Fruit fly (Drosophila melanogaster): Measurements from ENCODE around the gene CG10621.

The CG10621 gene

dm6 chr2L:18944175-18945012, 9.8 kb downstream of the CG10621 start (continued):
- TF ChIP-seq dac (GFP tag; optimal IDR thresholded peaks at IDR 0.05): no peak
- TF ChIP-seq CG15336 (GFP tag; IDR thresholded peaks at IDR 0.05): no peak
- no peak for TF ChIP-seq Blimp-1 (GFP tag; optimal IDR thresholded peaks at IDR 0.05)
- peak; percentile 66 for TF ChIP-seq Eip93F (GFP tag; optimal IDR thresholded peaks at IDR 0.05)

dm6 chr2L:18943797-18944174, 10.4 kb downstream of the CG10621 start, which contains the start of gene ssp3:
ssp3 (minus strand) TSS chr2L:18943960.
- peak; percentile 95 for TF ChIP-seq achi (GFP tag; optimal IDR thresholded peaks at IDR 0.05)
- no peak for TF ChIP-seq Eip93F (GFP tag; optimal IDR thresholded peaks at IDR 0.05)
- peak; percentile 25 for TF ChIP-seq Eip78C (GFP tag)
- no peak for TF ChIP-seq CG6808 (GFP tag; optimal IDR thresholded peaks at IDR 0.05)
- TF ChIP-seq vri (GFP tag; optimal IDR thresholded peaks at IDR 0.05): peak; percentile 82
- peak; percentile 18 for TF ChIP-seq Sox14 (GFP tag; optimal IDR thresholded peaks at IDR 0.05)

dm6 chr2L:18943309-18943708, 10.9 kb downstream of the CG10621 start:
- TF ChIP-seq CG6854 (GFP tag; optimal IDR thresholded peaks at IDR 0.05): peak; percentile 38
- TF ChIP-seq Eip78C (GFP tag): peak; percentile 42
- TF ChIP-seq Gug (GFP tag; IDR thresholded peaks at IDR 0.05): no peak
- no peak for TF ChIP-seq acj6 (GFP tag; optimal IDR thresholded peaks at IDR 0.05)
- peak; percentile 68 to 69 for TF ChIP-seq ss (GFP tag; optimal IDR thresholded peaks at IDR 0.05)
- TF ChIP-seq dsx (GFP tag; optimal IDR thresholded peaks at IDR 0.05; ENCODE audit: poor library complexity, severe bottlenecking): peak; percentile 46
- TF ChIP-seq CG6808 (GFP tag; optimal IDR thresholded peaks at IDR 0.05): peak; percentile 43
- TF ChIP-seq CG1621 (tag; optimal IDR thresholded peaks at IDR 0.05): no peak

- TF ChIP-seq Ets96B (tag; optimal IDR thresholded peaks at IDR 0.05): no peak
- peak; percentile 8 for TF ChIP-seq esn (GFP tag; optimal IDR thresholded peaks at IDR 0.05)
- TF ChIP-seq Lpt (GFP tag; optimal IDR thresholded peaks at IDR 0.05): no peak
- TF ChIP-seq CG6163 (GFP tag; IDR thresholded peaks at IDR 0.05): peak; percentile 49; the same call in 1 of the 3 replicates
- TF ChIP-seq CG1621 (tag; optimal IDR thresholded peaks at IDR 0.05): peak; percentile 99
These were observed 18.2 kb downstream of the CG10621 start for dm6 chr2L:18936056-18936455.

- TF ChIP-seq ss (GFP tag; optimal IDR thresholded peaks at IDR 0.05): no peak
- no peak for TF ChIP-seq topi (GFP tag; optimal IDR thresholded peaks at IDR 0.05)
- TF ChIP-seq dac (GFP tag; optimal IDR thresholded peaks at IDR 0.05): no peak
- TF ChIP-seq salr (GFP tag; optimal IDR thresholded peaks at IDR 0.05): no peak
- no peak for TF ChIP-seq Met (GFP tag; optimal IDR thresholded peaks at IDR 0.05)
- no peak for TF ChIP-seq svp (GFP tag)
- TF ChIP-seq pdm3 (GFP tag; optimal IDR thresholded peaks at IDR 0.05): no peak
- no peak for TF ChIP-seq Hr39 (GFP tag; optimal IDR thresholded peaks at IDR 0.05)
- TF ChIP-seq CG31627 (GFP tag; optimal IDR thresholded peaks at IDR 0.05): no peak
- no peak for TF ChIP-seq Eip75B (GFP tag; optimal IDR thresholded peaks at IDR 0.05)
- TF ChIP-seq Eip93F (GFP tag; optimal IDR thresholded peaks at IDR 0.05): no peak
- TF ChIP-seq Ets21C (GFP tag; optimal IDR thresholded peaks at IDR 0.05): no peak
- no peak for TF ChIP-seq CG6276 (GFP tag; optimal IDR thresholded peaks at IDR 0.05)
- TF ChIP-seq CG6163 (GFP tag; IDR thresholded peaks at IDR 0.05): no peak
- no peak for TF ChIP-seq CG1621 (tag; optimal IDR thresholded peaks at IDR 0.05)
- TF ChIP-seq CG11902 (GFP tag; optimal IDR thresholded peaks at IDR 0.05): no peak
- no peak for TF ChIP-seq esn (GFP tag; optimal IDR thresholded peaks at IDR 0.05)
These were observed 19.6 kb downstream of the CG10621 start for dm6 chr2L:18934588-18934987.

dm6 chr2L:18933867-18934266, 20.4 kb downstream of the CG10621 start:
- TF ChIP-seq Eip78C (GFP tag): no peak
- no peak for TF ChIP-seq Hr4 (GFP tag; optimal IDR thresholded peaks at IDR 0.05)
- TF ChIP-seq CG8632 (GFP tag; optimal IDR thresholded peaks at IDR 0.05): no peak
- no peak for TF ChIP-seq CG11294 (GFP tag; IDR thresholded peaks at IDR 0.05)
- no peak for TF ChIP-seq eg (GFP tag; IDR thresholded peaks at IDR 0.05)
- no peak for TF ChIP-seq CG31627 (GFP tag; optimal IDR thresholded peaks at IDR 0.05)
- TF ChIP-seq CG7368 (GFP tag; optimal IDR thresholded peaks at IDR 0.05): no peak
